Worm (Caenorhabditis elegans): Measurements from ENCODE around the gene eas-1.

Gene eas-1

DNA sequence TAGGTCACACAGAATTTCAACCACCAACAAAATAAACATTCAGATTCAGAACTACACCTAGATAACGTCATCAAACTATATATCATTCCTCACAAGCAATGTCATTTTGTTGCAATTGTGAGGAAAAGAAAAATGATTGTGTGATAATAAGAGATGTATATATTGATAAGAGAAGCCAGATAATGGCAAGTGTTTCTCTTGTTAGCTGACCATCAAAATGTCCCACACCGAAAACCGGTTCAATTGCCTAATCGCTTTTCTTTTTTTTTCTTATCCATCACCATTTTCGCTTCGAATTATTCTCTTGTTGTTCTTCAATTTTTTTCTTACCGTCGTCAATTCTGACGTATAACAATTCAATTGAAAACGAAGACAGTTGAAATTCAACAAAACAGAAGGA, 32.2 kb downstream of the eas-1 start:
- TF ChIP-seq tbx-8 (GFP tag; optimal IDR thresholded peaks at IDR 0.05) (no peak), drap-1 (GFP tag; optimal IDR thresholded peaks at IDR 0.05) (no peak), blmp-1 (tag; optimal IDR thresholded peaks at IDR 0.05) (no peak), nhr-76 (tag; optimal IDR thresholded peaks at IDR 0.05) (no peak), nhr-12 (tag; optimal IDR thresholded peaks at IDR 0.05) (no peak)

ce11 chrII:4773891-4774432, 33.8 kb downstream of the eas-1 start, which contains the start of the genes F26G1.9 and F26G1.10:
Gene F26G1.9, minus strand, starts transcription at chrII:4773991.
Gene F26G1.10, plus strand, starts transcription at chrII:4774382.
- TF ChIP-seq lsy-2 (tag; optimal IDR thresholded peaks at IDR 0.05) (no peak), nhr-28 (tag; optimal IDR thresholded peaks at IDR 0.05) (no peak), mab-5 (tag; optimal IDR thresholded peaks at IDR 0.05) (no peak), drap-1 (GFP tag; optimal IDR thresholded peaks at IDR 0.05) (no peak), ceh-39 (tag; optimal IDR thresholded peaks at IDR 0.05) (no peak)

- no peak for TF ChIP-seq ces-1 (GFP tag; optimal IDR thresholded peaks at IDR 0.05)
- TF ChIP-seq mep-1 (tag; optimal IDR thresholded peaks at IDR 0.05): no peak
- TF ChIP-seq ceh-43 (GFP tag; optimal IDR thresholded peaks at IDR 0.05): no peak
- no peak for TF ChIP-seq nhr-76 (tag; optimal IDR thresholded peaks at IDR 0.05)
- no peak for TF ChIP-seq sem-2 (GFP tag; optimal IDR thresholded peaks at IDR 0.05)
- no peak for TF ChIP-seq lin-32 (GFP tag; optimal IDR thresholded peaks at IDR 0.05)
- TF ChIP-seq elt-1 (tag; optimal IDR thresholded peaks at IDR 0.05; ENCODE audit: borderline replicate concordance, insufficient read depth): no peak
- TF ChIP-seq unc-62 (GFP tag; optimal IDR thresholded peaks at IDR 0.05): no peak
- TF ChIP-seq mab-5 (tag; optimal IDR thresholded peaks at IDR 0.05): no peak
- no peak for TF ChIP-seq unc-120 (tag; optimal IDR thresholded peaks at IDR 0.05; ENCODE audit: poor library complexity, severe bottlenecking)
- no peak for TF ChIP-seq blmp-1 (tag; optimal IDR thresholded peaks at IDR 0.05)
- no peak for TF ChIP-seq nhr-2 (tag; optimal IDR thresholded peaks at IDR 0.05)
- TF ChIP-seq ztf-11 (tag; optimal IDR thresholded peaks at IDR 0.05): no peak
- no peak for TF ChIP-seq unc-39 (tag; optimal IDR thresholded peaks at IDR 0.05)
- TF ChIP-seq M03D4.4 (tag; optimal IDR thresholded peaks at IDR 0.05): no peak
- TF ChIP-seq elt-3 (tag; optimal IDR thresholded peaks at IDR 0.05): no peak
- TF ChIP-seq tbx-8 (GFP tag; optimal IDR thresholded peaks at IDR 0.05): no peak
- no peak for TF ChIP-seq mls-2 (tag; optimal IDR thresholded peaks at IDR 0.05)
- no peak for TF ChIP-seq cnd-1 (tag; optimal IDR thresholded peaks at IDR 0.05)
These were observed 35.6 kb downstream of the eas-1 start for ce11 chrII:4775802-4776201.

DNA sequence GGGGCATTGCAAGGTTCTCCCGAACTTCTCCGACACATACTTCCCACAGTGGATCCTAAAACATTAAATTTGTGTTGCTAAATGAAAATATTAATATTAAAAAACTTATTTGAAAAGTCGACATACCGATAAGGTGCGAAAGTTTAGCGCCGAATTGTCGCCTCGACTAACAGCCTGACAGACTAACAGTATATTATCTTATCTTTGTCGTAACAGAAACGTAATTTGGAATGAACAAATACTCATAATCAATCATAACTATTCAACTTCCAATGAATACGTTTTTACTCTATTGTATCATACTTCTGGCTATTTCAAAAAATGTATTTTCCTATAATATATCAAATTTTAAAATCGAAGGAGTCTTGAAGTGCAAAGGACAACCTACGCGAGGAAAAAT, 36.7 kb downstream of the eas-1 start, which contains the start of gene F26G1.11:
Gene F26G1.11, plus strand, starts transcription at position 205 of the 400 bp plus-strand sequence.
- TF ChIP-seq ceh-39 (tag; optimal IDR thresholded peaks at IDR 0.05) (no peak), blmp-1 (tag; optimal IDR thresholded peaks at IDR 0.05) (no peak), ceh-83 (GFP tag; optimal IDR thresholded peaks at IDR 0.05) (no peak), mep-1 (tag; optimal IDR thresholded peaks at IDR 0.05) (no peak), hlh-1 (tag; optimal IDR thresholded peaks at IDR 0.05) (no peak), lin-13 (tag; optimal IDR thresholded peaks at IDR 0.05) (no peak), ceh-43 (GFP tag; optimal IDR thresholded peaks at IDR 0.05) (no peak), ces-1 (GFP tag; optimal IDR thresholded peaks at IDR 0.05) (no peak), elt-1 (tag; optimal IDR thresholded peaks at IDR 0.05; ENCODE audit: borderline replicate concordance, insufficient read depth) (no peak), M03D4.4 (tag; optimal IDR thresholded peaks at IDR 0.05) (no peak), nhr-2 (tag; optimal IDR thresholded peaks at IDR 0.05) (no peak), ham-2 (GFP tag; optimal IDR thresholded peaks at IDR 0.05) (no peak)

- TF ChIP-seq nhr-237 (tag; optimal IDR thresholded peaks at IDR 0.05) (no peak), sptf-1 (tag; optimal IDR thresholded peaks at IDR 0.05) (no peak), unc-39 (tag; optimal IDR thresholded peaks at IDR 0.05) (no peak), cnd-1 (tag; optimal IDR thresholded peaks at IDR 0.05) (no peak), mep-1 (tag; optimal IDR thresholded peaks at IDR 0.05) (no peak), snpc-4 (tag; optimal IDR thresholded peaks at IDR 0.05) (no peak), pha-4 (tag; optimal IDR thresholded peaks at IDR 0.05) (peak; percentile 84)
These were observed 39.5 kb downstream of the eas-1 start for ce11 chrII:4779753-4780152.
